Worm (Caenorhabditis elegans) whole organism, mixed stage, embryonic: ENCODE results near the gene C43H6.12.

Experiments
- M03D4.4 ChIP-seq: sonication (generic microtip); optimal IDR thresholded peaks from 2 replicates; lab custom pipeline; 2017; ENCODE audit warnings: mild to moderate bottlenecking, missing genetic modification characterization, missing compliant biosample characterization
- bed-3 ChIP-seq: fragments of 200-800 bp; sonication (Bioruptor generic); optimal IDR thresholded peaks from 3 replicates; lab custom pipeline; 2018; ENCODE audit warnings: mild to moderate bottlenecking, missing genetic modification characterization, moderate library complexity, missing compliant biosample characterization
- ceh-43 ChIP-seq: fragments of 200-800 bp; sonication (Bioruptor generic); optimal IDR thresholded peaks from 2 replicates; lab custom pipeline; 2018; ENCODE audit warnings: mild to moderate bottlenecking, missing genetic modification characterization, moderate library complexity, missing compliant biosample characterization
- ces-1 ChIP-seq: fragments of 150-350 bp; optimal IDR thresholded peaks from 2 replicates; lab custom pipeline; 2014; ENCODE audit warnings: missing biosample characterization, missing genetic modification reagents, missing genetic modification characterization
- cnd-1 ChIP-seq: fragments of 200-800 bp; sonication (Bioruptor generic); optimal IDR thresholded peaks from 2 replicates; lab custom pipeline; 2018; ENCODE audit warnings: mild to moderate bottlenecking, missing genetic modification characterization, missing compliant biosample characterization
- drap-1 ChIP-seq: fragments of 200-800 bp; sonication (Bioruptor generic); optimal IDR thresholded peaks from 3 replicates; lab custom pipeline; 2018; ENCODE audit warnings: mild to moderate bottlenecking, missing genetic modification characterization, missing compliant biosample characterization
- flh-1 ChIP-seq: fragments of 200-800 bp; sonication (Bioruptor generic); optimal IDR thresholded peaks from 2 replicates; lab custom pipeline; 2018; ENCODE audit warnings: mild to moderate bottlenecking, missing genetic modification characterization, moderate library complexity, missing compliant biosample characterization
- ham-2 ChIP-seq: fragments of 200-800 bp; sonication (Bioruptor generic); optimal IDR thresholded peaks from 2 replicates; lab custom pipeline; 2018; ENCODE audit warnings: mild to moderate bottlenecking, missing genetic modification characterization, missing compliant biosample characterization
- mep-1 ChIP-seq: fragments of 150-350 bp; optimal IDR thresholded peaks from 2 replicates; lab custom pipeline; 2017; ENCODE audit warnings: missing biosample characterization, missing genetic modification reagents, missing genetic modification characterization, inconsistent platforms
- nhr-12 ChIP-seq: fragments of 150-350 bp; optimal IDR thresholded peaks from 2 replicates; lab custom pipeline; 2014; ENCODE audit warnings: missing biosample characterization, missing genetic modification characterization
- nhr-237 ChIP-seq: fragments of 150-350 bp; optimal IDR thresholded peaks from 2 replicates; lab custom pipeline; 2014; ENCODE audit warnings: missing biosample characterization, missing genetic modification characterization
- nhr-28 ChIP-seq: fragments of 150-350 bp; optimal IDR thresholded peaks from 2 replicates; lab custom pipeline; 2014; ENCODE audit warnings: missing biosample characterization, missing genetic modification characterization
- sem-2 ChIP-seq: fragments of 200-800 bp; sonication (Bioruptor generic); optimal IDR thresholded peaks from 2 replicates; lab custom pipeline; 2018; ENCODE audit warnings: mild to moderate bottlenecking, missing genetic modification characterization, missing compliant biosample characterization
- snpc-4 ChIP-seq: fragments of 150-350 bp; optimal IDR thresholded peaks from 2 replicates; lab custom pipeline; 2014; ENCODE audit warnings: missing biosample characterization, missing genetic modification characterization
- sptf-1 ChIP-seq: sonication (generic microtip); optimal IDR thresholded peaks from 2 replicates; lab custom pipeline; 2017; ENCODE audit warnings: mild to moderate bottlenecking, missing genetic modification characterization, moderate library complexity, missing compliant biosample characterization
- unc-120 ChIP-seq: sonication (generic microtip); optimal IDR thresholded peaks from 2 replicates; lab custom pipeline; 2017; ENCODE audit warnings: missing genetic modification characterization, missing compliant biosample characterization; ENCODE audit not compliant: poor library complexity, severe bottlenecking
- ztf-11 ChIP-seq: fragments of 150-350 bp; optimal IDR thresholded peaks from 2 replicates; lab custom pipeline; 2014; ENCODE audit warnings: missing biosample characterization, missing genetic modification characterization

The C43H6.12 gene

ce11 chrX:2454914-2455313 lies 45.5 kb downstream of the C43H6.12 start:
- no peak for TF ChIP-seq drap-1 (GFP tag; lab: Kevin White, UChicago)
- TF ChIP-seq ces-1 (GFP tag; lab: Kevin White, UChicago): peak; percentile 91
- no peak for TF ChIP-seq M03D4.4 (tag; lab: Kevin White, UChicago)
- no peak for TF ChIP-seq snpc-4 (tag; lab: Kevin White, UChicago)
- no peak for TF ChIP-seq unc-120 (tag; lab: Kevin White, UChicago)
- no peak for TF ChIP-seq ceh-43 (GFP tag; lab: Kevin White, UChicago)
- no peak for TF ChIP-seq sem-2
- TF ChIP-seq, all 35 proteins: peak for 1

- TF ChIP-seq cnd-1 (tag; lab: Kevin White, UChicago) (no peak), ztf-11 (tag; lab: Kevin White, UChicago) (no peak)
Measured at ce11 chrX:2456141-2456540, 46.7 kb downstream of the C43H6.12 start.

DNA sequence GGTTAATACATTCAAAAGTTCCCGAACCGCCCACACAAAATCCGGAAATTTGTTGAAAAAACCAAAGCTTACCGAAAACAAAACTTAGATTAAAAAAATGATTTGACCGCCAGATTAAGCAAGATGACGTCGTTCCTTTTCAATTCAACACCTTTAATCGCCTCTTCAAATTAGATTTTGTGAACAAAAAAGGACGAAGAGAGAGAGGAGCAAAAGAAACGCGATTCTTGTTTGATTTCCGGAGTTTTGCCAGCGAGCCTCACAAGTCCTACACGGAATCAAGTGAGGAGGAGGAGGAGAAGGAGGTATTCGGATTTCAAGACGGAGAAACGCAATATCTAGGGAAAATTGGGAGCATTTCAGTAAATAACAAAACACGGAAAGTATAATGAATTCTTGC lies 48.1 kb downstream of the C43H6.12 start:
- no peak for TF ChIP-seq flh-1 (GFP tag; lab: Kevin White, UChicago)
- TF ChIP-seq ham-2 (GFP tag; lab: Kevin White, UChicago): no peak
- TF ChIP-seq nhr-237: no peak
- TF ChIP-seq sptf-1 (tag; lab: Kevin White, UChicago): no peak
- no peak for TF ChIP-seq bed-3 (GFP tag; lab: Kevin White, UChicago)
- no peak for TF ChIP-seq snpc-4 (tag; lab: Kevin White, UChicago)
- TF ChIP-seq nhr-28 (tag; lab: Kevin White, UChicago): no peak
- TF ChIP-seq nhr-12: no peak
- TF ChIP-seq mep-1 (tag; lab: Kevin White, UChicago): no peak
